Fruit fly (Drosophila melanogaster) whole organism, embryonic: ENCODE measurements around the gene org-1.
A peak's percentile ranks its signal among the peaks of the same experiment; 100 is the strongest.

Experiments used
- CG10267 ChIP-seq: fragments of 200-800 bp; sonication (Bioruptor generic); optimal IDR thresholded peaks from 2 replicates; lab custom pipeline; 2018; ENCODE audit warnings: missing biosample characterization, mild to moderate bottlenecking, missing genetic modification characterization, moderate library complexity
- CG10431 ChIP-seq: fragments of 200-800 bp; sonication (Bioruptor generic); optimal IDR thresholded peaks from 3 replicates; lab custom pipeline; 2018; ENCODE audit warnings: missing biosample characterization, mild to moderate bottlenecking, missing genetic modification characterization
- CG10565 ChIP-seq: fragments of 200-800 bp; sonication (Bioruptor generic); optimal IDR thresholded peaks from 3 replicates; lab custom pipeline; 2016; ENCODE audit warnings: missing biosample characterization, mild to moderate bottlenecking, missing genetic modification characterization
- CG13287 ChIP-seq: fragments of 200-800 bp; sonication (Bioruptor generic); IDR thresholded peaks from 2 replicates; pipeline ENCODE4 v1.3.6; 2022; ENCODE audit warnings: missing biosample characterization, missing genetic modification characterization; ENCODE audit not compliant: partially characterized antibody
- CG1602 ChIP-seq: fragments of 200-800 bp; sonication (Bioruptor generic); optimal IDR thresholded peaks from 3 replicates; lab custom pipeline; 2016; ENCODE audit warnings: missing biosample characterization, missing genetic modification characterization
- CG17328 ChIP-seq: fragments of 200-800 bp; sonication (Bioruptor generic); IDR thresholded peaks from 2 replicates; pipeline ENCODE4 v1.3.6; 2022; ENCODE audit warnings: missing biosample characterization, missing genetic modification characterization
- CG17829 ChIP-seq: fragments of 200-800 bp; optimal IDR thresholded peaks from 2 replicates; lab custom pipeline; 2019; ENCODE audit warnings: missing biosample characterization, mild to moderate bottlenecking, missing genetic modification characterization, moderate library complexity
- CG18011 ChIP-seq: fragments of 200-800 bp; sonication (Bioruptor generic); optimal IDR thresholded peaks from 2 replicates; lab custom pipeline; 2017; ENCODE audit warnings: missing biosample characterization, missing genetic modification characterization, mild to moderate bottlenecking, moderate library complexity, missing genotype
- CG31365 ChIP-seq: fragments of 200-800 bp; sonication (Bioruptor generic); optimal IDR thresholded peaks from 2 replicates; lab custom pipeline; 2018; ENCODE audit warnings: missing biosample characterization, mild to moderate bottlenecking, missing genetic modification characterization
- CG3163 ChIP-seq: fragments of 200-800 bp; sonication (Bioruptor generic); optimal IDR thresholded peaks from 3 replicates; lab custom pipeline; 2016; ENCODE audit warnings: missing biosample characterization, missing genetic modification characterization
- CG3281 ChIP-seq: fragments of 200-800 bp; sonication (Bioruptor generic); optimal IDR thresholded peaks from 3 replicates; lab custom pipeline; 2017; ENCODE audit warnings: missing biosample characterization, mild to moderate bottlenecking, missing genetic modification characterization
- CG4424 ChIP-seq: fragments of 200-800 bp; sonication (Bioruptor generic); optimal IDR thresholded peaks from 3 replicates; lab custom pipeline; 2016; ENCODE audit warnings: missing biosample characterization, missing genetic modification characterization
- CG4707 ChIP-seq: fragments of 200-800 bp; sonication (Bioruptor generic); optimal IDR thresholded peaks from 2 replicates; lab custom pipeline; 2018; ENCODE audit warnings: missing biosample characterization, mild to moderate bottlenecking, missing genetic modification characterization, moderate library complexity
- CG7987 ChIP-seq: fragments of 200-800 bp; sonication (Bioruptor generic); optimal IDR thresholded peaks from 2 replicates; lab custom pipeline; 2018; ENCODE audit warnings: missing biosample characterization, mild to moderate bottlenecking, missing genetic modification characterization, moderate library complexity
- CG8359 ChIP-seq: fragments of 200-800 bp; sonication (Bioruptor generic); optimal IDR thresholded peaks from 2 replicates; lab custom pipeline; 2017; ENCODE audit warnings: missing biosample characterization, mild to moderate bottlenecking, missing genetic modification characterization, borderline replicate concordance
- CHES-1-like ChIP-seq: fragments of 200-800 bp; sonication (Bioruptor generic); optimal IDR thresholded peaks from 2 replicates; lab custom pipeline; 2016; ENCODE audit warnings: missing biosample characterization, missing genetic modification characterization
- Fer3 ChIP-seq: fragments of 200-800 bp; sonication (Bioruptor generic); optimal IDR thresholded peaks from 2 replicates; lab custom pipeline; 2018; ENCODE audit warnings: missing biosample characterization, mild to moderate bottlenecking, missing genetic modification characterization, moderate library complexity
- HHEX ChIP-seq: fragments of 200-800 bp; sonication (Bioruptor generic); optimal IDR thresholded peaks from 3 replicates; lab custom pipeline; 2017; ENCODE audit warnings: missing biosample characterization, mild to moderate bottlenecking, missing genetic modification characterization, missing genetic modification reagents
- HmgZ ChIP-seq: fragments of 200-800 bp; sonication (Bioruptor generic); optimal IDR thresholded peaks from 2 replicates; lab custom pipeline; 2018; ENCODE audit warnings: missing biosample characterization, mild to moderate bottlenecking, missing genetic modification characterization
- Lhr ChIP-seq: fragments of 200-800 bp; sonication (Bioruptor generic); optimal IDR thresholded peaks from 3 replicates; lab custom pipeline; 2017; ENCODE audit warnings: mild to moderate bottlenecking, missing biosample characterization, missing genetic modification reagents, missing genetic modification characterization
- Med ChIP-seq: fragments of 200-800 bp; sonication (Bioruptor generic); peaks from one replicate; lab custom pipeline; 2016; ENCODE audit warnings: missing biosample characterization, missing genetic modification characterization, mild to moderate bottlenecking, inconsistent platforms, moderate library complexity
- Meics ChIP-seq: fragments of 200-800 bp; sonication (Bioruptor generic); optimal IDR thresholded peaks from 2 replicates; lab custom pipeline; 2017; ENCODE audit warnings: missing biosample characterization, mild to moderate bottlenecking, missing genetic modification characterization
- Mes4 ChIP-seq: fragments of 200-800 bp; sonication (Bioruptor generic); optimal IDR thresholded peaks from 2 replicates; lab custom pipeline; 2016; ENCODE audit warnings: missing biosample characterization, missing genetic modification characterization
- Myb ChIP-seq: fragments of 200-800 bp; sonication (Bioruptor generic); optimal IDR thresholded peaks from 2 replicates; lab custom pipeline; 2016; ENCODE audit warnings: missing biosample characterization, missing genetic modification characterization
- NC2β ChIP-seq: fragments of 200-800 bp; sonication (Bioruptor generic); optimal IDR thresholded peaks from 2 replicates; lab custom pipeline; 2016; ENCODE audit warnings: missing biosample characterization, missing genetic modification characterization
- NFAT ChIP-seq: fragments of 200-800 bp; sonication (Bioruptor generic); IDR thresholded peaks from 2 replicates; pipeline ENCODE4 v1.3.6; 2022; ENCODE audit warnings: missing biosample characterization, missing genetic modification characterization
- Nf-YA ChIP-seq: fragments of 200-800 bp; sonication (Bioruptor generic); IDR thresholded peaks from 2 replicates; pipeline ENCODE4 v1.3.6; 2022; ENCODE audit warnings: missing biosample characterization, missing genetic modification characterization
- Rfx ChIP-seq: fragments of 200-800 bp; sonication (Bioruptor generic); IDR thresholded peaks from 2 replicates; pipeline ENCODE4 v1.3.6; 2022; ENCODE audit warnings: missing biosample characterization, missing genetic modification characterization
- Sin3A ChIP-seq: fragments of >200 bp; optimal IDR thresholded peaks from 2 replicates; lab custom pipeline; 2018
- Trl ChIP-seq, 3 experiments: fragments of >200 bp in 2 of 3; fragments of 200-800 bp in 1 of 3; sonication (Bioruptor generic) in 1 of 3; optimal IDR thresholded peaks; 2 replicates in 1 of 3; 3 replicates in 2 of 3; lab custom pipeline; 2016 to 2017; ENCODE audit warnings: missing biosample characterization in 1 of 3, missing genetic modification characterization in 1 of 3
- ab ChIP-seq: fragments of 200-800 bp; sonication (Bioruptor generic); optimal IDR thresholded peaks from 2 replicates; lab custom pipeline; 2016; ENCODE audit warnings: missing biosample characterization, missing genetic modification characterization
- amos ChIP-seq: fragments of 200-800 bp; sonication (Bioruptor generic); IDR thresholded peaks from 2 replicates; pipeline ENCODE4 v1.3.6; 2022; ENCODE audit warnings: missing biosample characterization, missing genetic modification characterization; ENCODE audit not compliant: partially characterized antibody
- bbx ChIP-seq: fragments of 200-800 bp; sonication (Bioruptor generic); IDR thresholded peaks from 2 replicates; pipeline ENCODE4 v1.3.6; 2022; ENCODE audit warnings: missing biosample characterization, missing genetic modification characterization; ENCODE audit not compliant: partially characterized antibody
- caup ChIP-seq: fragments of 200-800 bp; sonication (Bioruptor generic); optimal IDR thresholded peaks from 3 replicates; lab custom pipeline; 2017; ENCODE audit warnings: missing biosample characterization, mild to moderate bottlenecking, missing genetic modification characterization, moderate library complexity; ENCODE audit not compliant: severe bottlenecking
- dm ChIP-seq: fragments of 200-800 bp; sonication (Bioruptor generic); optimal IDR thresholded peaks from 3 replicates; lab custom pipeline; 2016; ENCODE audit warnings: missing biosample characterization, missing genetic modification characterization
- gro ChIP-seq: fragments of 200-800 bp; sonication (Bioruptor generic); optimal IDR thresholded peaks from 2 replicates; lab custom pipeline; 2016; ENCODE audit warnings: missing biosample characterization, missing genetic modification characterization
- mirr ChIP-seq: fragments of 200-800 bp; sonication (Bioruptor generic); optimal IDR thresholded peaks from 3 replicates; lab custom pipeline; 2018; ENCODE audit warnings: missing biosample characterization, mild to moderate bottlenecking, missing genetic modification characterization
- nmo ChIP-seq: fragments of 200-800 bp; sonication (Bioruptor generic); optimal IDR thresholded peaks from 2 replicates; lab custom pipeline; 2018; ENCODE audit warnings: missing biosample characterization, mild to moderate bottlenecking, missing genetic modification characterization, moderate library complexity
- nom ChIP-seq: fragments of 200-800 bp; sonication (Bioruptor generic); optimal IDR thresholded peaks from 2 replicates; lab custom pipeline; 2017; ENCODE audit warnings: missing biosample characterization, missing genetic modification characterization, mild to moderate bottlenecking, moderate library complexity, missing genetic modification reagents
- pita ChIP-seq: fragments of 200-800 bp; sonication (Bioruptor generic); optimal IDR thresholded peaks from 2 replicates; lab custom pipeline; 2017; ENCODE audit warnings: missing biosample characterization, mild to moderate bottlenecking, missing genetic modification characterization
- pzg ChIP-seq: fragments of 200-800 bp; sonication (Bioruptor generic); optimal IDR thresholded peaks from 3 replicates; lab custom pipeline; 2018; ENCODE audit warnings: missing biosample characterization, mild to moderate bottlenecking, missing genetic modification characterization, moderate library complexity
- schlank ChIP-seq: fragments of 200-800 bp; sonication (Bioruptor generic); optimal IDR thresholded peaks from 2 replicates; lab custom pipeline; 2018; ENCODE audit warnings: missing biosample characterization, mild to moderate bottlenecking, missing genetic modification characterization
- so ChIP-seq: fragments of 200-800 bp; sonication (Bioruptor generic); IDR thresholded peaks from 3 replicates; pipeline ENCODE4 v1.3.6; 2022; ENCODE audit warnings: missing biosample characterization, missing genetic modification characterization
- sqz ChIP-seq: fragments of 200-800 bp; sonication (Bioruptor generic); optimal IDR thresholded peaks from 3 replicates; lab custom pipeline; 2018; ENCODE audit warnings: missing biosample characterization, mild to moderate bottlenecking, missing genetic modification characterization
- sug ChIP-seq: fragments of 200-800 bp; optimal IDR thresholded peaks from 2 replicates; lab custom pipeline; 2019; ENCODE audit warnings: missing biosample characterization, mild to moderate bottlenecking, missing genetic modification characterization, moderate library complexity
- tup ChIP-seq: fragments of 200-800 bp; sonication (Bioruptor generic); optimal IDR thresholded peaks from 2 replicates; lab custom pipeline; 2016; ENCODE audit warnings: missing biosample characterization, mild to moderate bottlenecking, missing genetic modification characterization, moderate library complexity
- vvl ChIP-seq: fragments of 200-800 bp; sonication (Bioruptor generic); IDR thresholded peaks from 2 replicates; pipeline ENCODE4 v1.3.6; 2022; ENCODE audit warnings: missing biosample characterization, missing genetic modification characterization
- zfh1 ChIP-seq: fragments of 200-800 bp; sonication (Bioruptor generic); IDR thresholded peaks from 3 replicates; pipeline ENCODE4 v1.3.6; 2022; ENCODE audit warnings: missing biosample characterization, missing genetic modification characterization
- zfh2 ChIP-seq: fragments of 200-800 bp; sonication (Bioruptor generic); optimal IDR thresholded peaks from 2 replicates; lab custom pipeline; 2016; ENCODE audit warnings: missing biosample characterization, missing genetic modification characterization

org-1 gene

DNA sequence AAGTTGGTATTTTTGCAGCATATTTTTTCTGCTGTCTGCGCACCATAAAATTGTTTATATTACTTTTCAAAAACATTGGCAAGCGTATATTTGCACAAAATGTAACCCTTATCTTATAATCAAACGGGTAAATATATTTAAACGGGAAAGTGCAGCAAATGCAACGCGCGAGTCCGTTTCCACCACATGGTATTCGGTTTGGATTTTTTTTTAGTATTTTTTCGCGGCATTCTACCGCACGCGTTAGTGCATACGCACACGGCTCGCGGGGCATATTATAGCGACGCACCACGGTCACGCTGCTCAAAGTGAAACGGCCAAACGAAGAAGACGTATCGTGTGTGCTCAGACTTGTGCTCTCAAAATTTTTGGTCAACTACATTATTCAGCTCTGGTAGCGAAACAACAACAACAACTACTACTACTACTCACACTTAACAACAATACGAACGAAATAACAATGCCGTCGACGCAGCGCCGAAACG is 45.9 kb downstream of the org-1 start, which contains the start of gene Trf2 (continued):
- TF ChIP-seq CG4424 (GFP tag; lab: Kevin White, UChicago), result no peak
- no peak for TF ChIP-seq sug (tag; lab: Kevin White, UChicago)
- TF ChIP-seq schlank (tag; lab: Kevin White, UChicago), result peak; percentile 3
- TF ChIP-seq vvl, result peak; percentile 59
- TF ChIP-seq zfh2 (GFP tag; lab: Kevin White, UChicago), result no peak
- TF ChIP-seq CG17829 (tag; lab: Kevin White, UChicago), result no peak
- peak; percentile 22 for TF ChIP-seq Meics
- peak; percentile 2 for TF ChIP-seq CG4707 (GFP tag; lab: Kevin White, UChicago)
- peak; percentile 49; the same call in 2 of the 3 replicates for TF ChIP-seq zfh1
- no peak for TF ChIP-seq CG18011 (GFP tag; lab: Kevin White, UChicago)
- peak; percentile 2 for TF ChIP-seq CG8359 (GFP tag; lab: Kevin White, UChicago)
- TF ChIP-seq CG10565 (GFP tag; lab: Kevin White, UChicago), result no peak
- peak; percentile 21 for TF ChIP-seq HmgZ (tag; lab: Kevin White, UChicago)
- peak; percentile 39 for TF ChIP-seq CG7987 (GFP tag; lab: Kevin White, UChicago)
- TF ChIP-seq NC2β (GFP tag; lab: Kevin White, UChicago), result peak; percentile 35
- TF ChIP-seq Trl (optimal IDR thresholded peaks at IDR 0.05; lab: Kevin White, UChicago), result no peak
- TF ChIP-seq Trl (GFP tag; optimal IDR thresholded peaks at IDR 0.05; lab: Kevin White, UChicago), result peak; percentile 9
- 0 out of 2 replicates have a peak, but pooled peaks have one; percentile 5 for TF ChIP-seq NFAT (GFP tag; lab: Robert Waterston, UW)
- peak; percentile 54; the same call in 1 of the 2 replicates for TF ChIP-seq amos (GFP tag; lab: Robert Waterston, UW)
- TF ChIP-seq Rfx (GFP tag; lab: Robert Waterston, UW), result peak; percentile 30; the same call in 1 of the 2 replicates
- peak; percentile 7; the same call in 1 of the 2 replicates for TF ChIP-seq CG13287 (GFP tag; lab: Robert Waterston, UW)
- TF ChIP-seq Sin3A (lab: Kevin White, UChicago), result peak; percentile 94
- TF ChIP-seq Nf-YA (GFP tag; lab: Robert Waterston, UW), result no peak
- peak; percentile 31 for TF ChIP-seq CG31365 (tag; lab: Kevin White, UChicago)
- no peak for TF ChIP-seq CG3281
- no peak for TF ChIP-seq CG10431
- TF ChIP-seq dm, result peak; percentile 35
- TF ChIP-seq caup (GFP tag; lab: Kevin White, UChicago), result peak; percentile 62
- TF ChIP-seq sqz (GFP tag; lab: Kevin White, UChicago), result no peak
- peak; percentile 34 for TF ChIP-seq nmo (GFP tag; lab: Kevin White, UChicago)
- TF ChIP-seq bbx (GFP tag; lab: Robert Waterston, UW), result peak; percentile 33; the same call in 1 of the 2 replicates
- TF ChIP-seq Med, result peak; percentile 85
- TF ChIP-seq tup (GFP tag; lab: Kevin White, UChicago), result no peak
- TF ChIP-seq so (GFP tag; lab: Robert Waterston, UW), result 0 out of 3 replicates have a peak, but pooled peaks have one; percentile 11
- TF ChIP-seq pita, result peak; percentile 43
- TF ChIP-seq CG3163, result peak; percentile 3
- TF ChIP-seq mirr (GFP tag; lab: Kevin White, UChicago), result peak; percentile 9
- TF ChIP-seq CG10267 (tag; lab: Kevin White, UChicago), result peak; percentile 25
- no peak for TF ChIP-seq CG1602 (GFP tag; lab: Kevin White, UChicago)
- peak; percentile 31 for TF ChIP-seq HHEX
- TF ChIP-seq Myb (GFP tag; lab: Kevin White, UChicago), result peak; percentile 52
- peak; percentile 13 for TF ChIP-seq gro (GFP tag; lab: Kevin White, UChicago)
- TF ChIP-seq CG17328 (GFP tag; lab: Robert Waterston, UW), result 0 out of 2 replicates have a peak, but pooled peaks have one; percentile 26
- TF ChIP-seq Lhr (GFP tag; lab: Kevin White, UChicago), result peak; percentile 30
- TF ChIP-seq Mes4, result peak; percentile 6
- TF ChIP-seq Fer3 (tag; lab: Kevin White, UChicago), result peak; percentile 13
- no peak for TF ChIP-seq ab (GFP tag; lab: Kevin White, UChicago)
- TF ChIP-seq nom (GFP tag; lab: Kevin White, UChicago), result peak; percentile 45
- no peak for TF ChIP-seq CHES-1-like (GFP tag; lab: Kevin White, UChicago)
- peak; percentile 70 for TF ChIP-seq pzg
